Fruit fly (Drosophila melanogaster): ENCODE data around the gene Sras.
A peak's percentile ranks its signal among the peaks of the same experiment; 100 is the strongest.

Gene Sras

dm6 chr3L:5594163-5594715 lies 30.7 kb downstream of the Sras start:
- TF ChIP-seq fru (GFP tag; optimal IDR thresholded peaks at IDR 0.05) (no peak), dsf (GFP tag; optimal IDR thresholded peaks at IDR 0.05; ENCODE audit: borderline replicate concordance) (no peak), sv (GFP tag; optimal IDR thresholded peaks at IDR 0.05) (no peak), Hnf4 (GFP tag; optimal IDR thresholded peaks at IDR 0.05) (no peak), psq (GFP tag; optimal IDR thresholded peaks at IDR 0.05) (no peak), Dfd (GFP tag; optimal IDR thresholded peaks at IDR 0.05) (no peak), CrebA (GFP tag; optimal IDR thresholded peaks at IDR 0.05; ENCODE audit: borderline replicate concordance) (no peak), Hr78 (GFP tag; optimal IDR thresholded peaks at IDR 0.05) (no peak), dmrt93B (GFP tag; optimal IDR thresholded peaks at IDR 0.05) (no peak)

dm6 chr3L:5594853-5595593 lies 31.4 kb downstream of the Sras start, which contains the start of the genes Alp10 and Alp9:
Gene Alp10 (minus strand): TSS chr3L:5595272.
Gene Alp9 (plus strand): TSS chr3L:5595542.
- TF ChIP-seq dmrt93B (GFP tag; optimal IDR thresholded peaks at IDR 0.05), result no peak
- TF ChIP-seq tai (GFP tag; optimal IDR thresholded peaks at IDR 0.05), result no peak
- TF ChIP-seq brk (GFP tag; optimal IDR thresholded peaks at IDR 0.05), result no peak
- TF ChIP-seq pan (optimal IDR thresholded peaks at IDR 0.05), result no peak
- no peak for TF ChIP-seq dsf (GFP tag; optimal IDR thresholded peaks at IDR 0.05; ENCODE audit: borderline replicate concordance)

- no peak for TF ChIP-seq Hnf4 (GFP tag; optimal IDR thresholded peaks at IDR 0.05)
- TF ChIP-seq Hr78 (GFP tag; optimal IDR thresholded peaks at IDR 0.05), result no peak
- no peak for TF ChIP-seq lola (GFP tag; optimal IDR thresholded peaks at IDR 0.05)
- TF ChIP-seq tai (GFP tag; optimal IDR thresholded peaks at IDR 0.05), result no peak
- no peak for TF ChIP-seq Jra (GFP tag; optimal IDR thresholded peaks at IDR 0.05)
- TF ChIP-seq rgr (GFP tag; optimal IDR thresholded peaks at IDR 0.05), result no peak
- TF ChIP-seq ey (GFP tag; optimal IDR thresholded peaks at IDR 0.05), result no peak
- TF ChIP-seq br (GFP tag; optimal IDR thresholded peaks at IDR 0.05), result no peak
- no peak for TF ChIP-seq brk (GFP tag; optimal IDR thresholded peaks at IDR 0.05)
- no peak for TF ChIP-seq foxo (GFP tag; optimal IDR thresholded peaks at IDR 0.05)
- no peak for TF ChIP-seq psq (GFP tag; optimal IDR thresholded peaks at IDR 0.05)
These were observed 36.0 kb downstream of the Sras start, which contains the start of gene CG10591 for dm6 chr3L:5599592-5599991. Gene CG10591 (minus strand): TSS chr3L:5599692.

- TF ChIP-seq brk (GFP tag; optimal IDR thresholded peaks at IDR 0.05) (no peak), GATAd (GFP tag; optimal IDR thresholded peaks at IDR 0.05) (no peak), fru (GFP tag; optimal IDR thresholded peaks at IDR 0.05) (peak; percentile 18), br (GFP tag; optimal IDR thresholded peaks at IDR 0.05) (no peak), CrebA (GFP tag; optimal IDR thresholded peaks at IDR 0.05; ENCODE audit: borderline replicate concordance) (no peak), dsf (GFP tag; optimal IDR thresholded peaks at IDR 0.05; ENCODE audit: borderline replicate concordance) (peak; percentile 47), foxo (GFP tag; optimal IDR thresholded peaks at IDR 0.05) (no peak), Dif (GFP tag; optimal IDR thresholded peaks at IDR 0.05; ENCODE audit: partially characterized antibody) (no peak), lola (GFP tag; optimal IDR thresholded peaks at IDR 0.05) (no peak), sage (GFP tag; optimal IDR thresholded peaks at IDR 0.05) (no peak), CG9705 (GFP tag; optimal IDR thresholded peaks at IDR 0.05) (no peak), dl (GFP tag; optimal IDR thresholded peaks at IDR 0.05; ENCODE audit: insufficient read depth in 1 of 2, partially characterized antibody in 2 of 2) (no peak), Sp1 (GFP tag; optimal IDR thresholded peaks at IDR 0.05) (no peak), HLH106 (tag; optimal IDR thresholded peaks at IDR 0.05) (peak; percentile 17), Dfd (GFP tag; optimal IDR thresholded peaks at IDR 0.05) (no peak), N (GFP tag; optimal IDR thresholded peaks at IDR 0.05) (no peak), Hnf4 (GFP tag; optimal IDR thresholded peaks at IDR 0.05) (peak; percentile 20), CG32264 (GFP tag; optimal IDR thresholded peaks at IDR 0.05) (no peak), Abd-B (GFP tag; optimal IDR thresholded peaks at IDR 0.05) (no peak), rgr (GFP tag; optimal IDR thresholded peaks at IDR 0.05) (no peak), OdsH (GFP tag; optimal IDR thresholded peaks at IDR 0.05) (no peak), woc (GFP tag; optimal IDR thresholded peaks at IDR 0.05) (peak; percentile 56), Hr78 (GFP tag; optimal IDR thresholded peaks at IDR 0.05) (no peak), usp (GFP tag; optimal IDR thresholded peaks at IDR 0.05) (no peak), dmrt93B (GFP tag; optimal IDR thresholded peaks at IDR 0.05) (no peak), Mio (GFP tag; optimal IDR thresholded peaks at IDR 0.05) (no peak), Hr83 (GFP tag; optimal IDR thresholded peaks at IDR 0.05; ENCODE audit: poor library complexity, severe bottlenecking) (no peak), pan (optimal IDR thresholded peaks at IDR 0.05) (no peak), psq (GFP tag; optimal IDR thresholded peaks at IDR 0.05) (peak; percentile 11), sv (GFP tag; optimal IDR thresholded peaks at IDR 0.05) (no peak), Myc (optimal IDR thresholded peaks at IDR 0.05) (no peak), ey (GFP tag; optimal IDR thresholded peaks at IDR 0.05) (no peak), jim (GFP tag; optimal IDR thresholded peaks at IDR 0.05) (no peak), Rel (GFP tag; optimal IDR thresholded peaks at IDR 0.05) (no peak), Rel (tag; optimal IDR thresholded peaks at IDR 0.05) (no peak), Vsx2 (GFP tag; optimal IDR thresholded peaks at IDR 0.05; ENCODE audit: partially characterized antibody) (no peak), tai (GFP tag; optimal IDR thresholded peaks at IDR 0.05) (no peak), h (GFP tag; optimal IDR thresholded peaks at IDR 0.05) (no peak), Jra (GFP tag; optimal IDR thresholded peaks at IDR 0.05) (no peak)
These were observed 40.4 kb downstream of the Sras start, which contains the start of gene TM9SF3 for dm6 chr3L:5603860-5604415. Gene TM9SF3 (minus strand): TSS chr3L:5603979.

Measured in whole organism, wandering third instar larva.